Fruit fly (Drosophila melanogaster): ENCODE results near the gene Hsp83.

Hsp83 gene

DNA sequence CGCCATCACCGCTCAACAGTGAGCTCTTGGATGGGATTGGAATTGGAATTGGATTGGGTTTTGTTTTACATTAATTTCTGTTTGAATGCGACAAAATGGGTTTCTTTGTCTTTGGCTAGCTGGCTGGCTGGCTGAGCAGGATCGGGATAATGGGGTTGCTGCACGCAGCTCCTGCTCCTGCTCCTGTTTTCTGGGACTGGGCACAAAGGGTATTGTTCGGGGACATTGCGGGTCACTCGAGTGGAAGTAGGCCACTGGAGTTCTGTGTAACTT, 48.5 kb downstream of the Hsp83 start:
- TF ChIP-seq CrebA (GFP tag; optimal IDR thresholded peaks at IDR 0.05; ENCODE audit: borderline replicate concordance) (no peak), lola (GFP tag; optimal IDR thresholded peaks at IDR 0.05) (peak; percentile 3)

DNA sequence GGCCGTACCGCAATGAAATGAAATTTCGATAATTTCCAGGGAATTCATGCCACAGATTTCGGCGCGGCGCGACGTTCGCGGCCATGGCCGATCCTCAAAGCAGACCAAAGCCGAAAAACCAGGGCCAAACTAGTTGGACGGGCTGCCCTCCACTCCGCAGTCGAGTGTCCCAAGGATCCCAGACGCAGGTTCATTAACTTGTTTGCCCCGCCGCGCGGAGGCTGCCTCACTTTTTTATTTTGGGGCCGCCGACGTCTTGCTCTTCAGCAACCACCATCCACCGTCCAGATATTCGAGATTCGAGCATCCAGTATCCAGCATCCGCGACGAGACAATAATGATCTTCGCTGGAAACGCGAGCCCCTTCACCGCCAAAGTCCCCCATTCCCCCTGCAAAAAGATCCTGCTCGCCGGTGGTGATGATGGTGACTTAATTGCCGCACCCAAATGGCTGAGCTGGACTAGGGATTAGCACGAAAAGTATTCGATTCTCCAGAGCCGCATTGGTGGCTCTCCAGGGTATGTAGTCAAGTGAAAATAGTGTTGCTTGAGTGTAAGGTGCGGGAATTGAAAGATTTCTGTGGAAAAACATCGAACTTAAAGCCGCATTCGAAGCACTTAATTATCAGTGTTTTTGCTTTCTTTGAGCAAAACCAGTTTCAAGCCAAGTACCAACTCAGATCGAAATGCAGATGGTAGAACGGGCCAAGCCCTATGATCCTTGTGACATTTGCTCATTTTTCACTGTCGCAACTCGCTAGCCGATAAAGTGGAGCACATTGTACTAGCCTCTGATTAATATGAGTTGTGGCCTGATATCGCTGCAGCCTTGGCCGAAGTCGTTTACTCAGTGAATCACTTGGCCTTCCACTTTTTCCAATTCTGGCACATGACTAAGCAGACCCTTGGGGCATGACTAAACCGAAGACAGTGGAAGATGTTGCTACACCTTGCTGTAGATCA, 49.6 kb downstream of the Hsp83 start:
- TF ChIP-seq brk (GFP tag; optimal IDR thresholded peaks at IDR 0.05) (no peak), Hr78 (GFP tag; optimal IDR thresholded peaks at IDR 0.05) (no peak), h (GFP tag; optimal IDR thresholded peaks at IDR 0.05) (no peak), lola (GFP tag; optimal IDR thresholded peaks at IDR 0.05) (no peak), Sp1 (GFP tag; optimal IDR thresholded peaks at IDR 0.05) (peak; percentile 12), dmrt93B (GFP tag; optimal IDR thresholded peaks at IDR 0.05) (no peak), HLH106 (tag; optimal IDR thresholded peaks at IDR 0.05) (no peak), dl (GFP tag; optimal IDR thresholded peaks at IDR 0.05; ENCODE audit: insufficient read depth in 1 of 2, partially characterized antibody in 2 of 2) (peak in 1 of 2 experiments; percentile 52), rgr (GFP tag; optimal IDR thresholded peaks at IDR 0.05) (no peak), sage (GFP tag; optimal IDR thresholded peaks at IDR 0.05) (no peak), Myc (optimal IDR thresholded peaks at IDR 0.05) (no peak), sv (GFP tag; optimal IDR thresholded peaks at IDR 0.05) (no peak), GATAd (GFP tag; optimal IDR thresholded peaks at IDR 0.05) (no peak), usp (GFP tag; optimal IDR thresholded peaks at IDR 0.05) (no peak), Mio (GFP tag; optimal IDR thresholded peaks at IDR 0.05) (no peak), Rel (GFP tag; optimal IDR thresholded peaks at IDR 0.05) (no peak), Rel (tag; optimal IDR thresholded peaks at IDR 0.05) (no peak), foxo (GFP tag; optimal IDR thresholded peaks at IDR 0.05) (no peak), jim (GFP tag; optimal IDR thresholded peaks at IDR 0.05) (peak; percentile 68), CG32264 (GFP tag; optimal IDR thresholded peaks at IDR 0.05) (no peak), psq (GFP tag; optimal IDR thresholded peaks at IDR 0.05) (peak; percentile 55), CG9705 (GFP tag; optimal IDR thresholded peaks at IDR 0.05) (no peak), OdsH (GFP tag; optimal IDR thresholded peaks at IDR 0.05) (no peak), Hnf4 (GFP tag; optimal IDR thresholded peaks at IDR 0.05) (no peak), pan (optimal IDR thresholded peaks at IDR 0.05) (no peak), CrebA (GFP tag; optimal IDR thresholded peaks at IDR 0.05; ENCODE audit: borderline replicate concordance) (peak; percentile 44), Dfd (GFP tag; optimal IDR thresholded peaks at IDR 0.05) (no peak), Abd-B (GFP tag; optimal IDR thresholded peaks at IDR 0.05) (no peak), Jra (GFP tag; optimal IDR thresholded peaks at IDR 0.05) (peak; percentile 8), N (GFP tag; optimal IDR thresholded peaks at IDR 0.05) (no peak), woc (GFP tag; optimal IDR thresholded peaks at IDR 0.05) (no peak), br (GFP tag; optimal IDR thresholded peaks at IDR 0.05) (peak; percentile 22), Dif (GFP tag; optimal IDR thresholded peaks at IDR 0.05; ENCODE audit: partially characterized antibody) (peak; percentile 76), ey (GFP tag; optimal IDR thresholded peaks at IDR 0.05) (no peak), Hr83 (GFP tag; optimal IDR thresholded peaks at IDR 0.05; ENCODE audit: poor library complexity, severe bottlenecking) (no peak), tai (GFP tag; optimal IDR thresholded peaks at IDR 0.05) (no peak), fru (GFP tag; optimal IDR thresholded peaks at IDR 0.05) (peak; percentile 65), dsf (GFP tag; optimal IDR thresholded peaks at IDR 0.05; ENCODE audit: borderline replicate concordance) (no peak), Vsx2 (GFP tag; optimal IDR thresholded peaks at IDR 0.05; ENCODE audit: partially characterized antibody) (no peak)
